Worm (Caenorhabditis elegans) whole organism, dauer: ENCODE results near the gene arle-14.

Experiments used
- unc-62 ChIP-seq: sonication (generic microtip); optimal IDR thresholded peaks from 2 replicates; lab custom pipeline; 2017; ENCODE audit warnings: missing biosample characterization, missing genetic modification reagents, missing genetic modification characterization

arle-14 gene

DNA sequence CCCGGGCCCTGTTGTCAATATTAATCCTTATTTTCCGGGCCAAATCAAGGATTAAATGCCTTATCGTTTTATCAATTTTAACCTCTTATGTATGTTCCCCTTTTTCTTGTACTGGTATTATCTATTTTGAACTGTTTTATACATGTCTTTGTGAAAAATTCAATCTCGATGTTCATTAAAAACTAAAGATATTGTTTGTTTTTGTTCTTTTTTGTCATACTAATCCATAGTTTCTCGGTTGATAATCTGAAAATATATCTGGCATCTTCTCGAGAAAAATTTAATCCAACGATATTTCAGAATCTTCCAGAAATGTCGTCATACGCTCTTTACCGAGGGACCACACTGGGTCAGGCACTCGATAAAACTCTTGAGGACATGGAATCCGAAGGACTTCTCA is 1.0 kb downstream of the arle-14 start, which contains the start of gene B0336.13:
TSS of gene B0336.13 (plus strand) at position 301 of the 400 bp plus-strand sequence.
- no peak for TF ChIP-seq unc-62 (GFP tag; lab: Kevin White, UChicago)

ce11 chrIII:5697266-5697665 is 4.6 kb downstream of the arle-14 start, which contains the start of gene B0336.7:
Gene B0336.7 (minus strand): TSS chrIII:5697366.
- no peak for TF ChIP-seq unc-62 (GFP tag; lab: Kevin White, UChicago)

ce11 chrIII:5697963-5698730 is 5.4 kb downstream of the arle-14 start, which contains the start of the genes lgg-3 and rgs-5:
Gene lgg-3 (minus strand): TSS chrIII:5698013.
Gene rgs-5 (plus strand): TSS chrIII:5698555.
- no peak for TF ChIP-seq unc-62 (GFP tag; lab: Kevin White, UChicago)

- no peak for TF ChIP-seq unc-62 (GFP tag; lab: Kevin White, UChicago)
Observed at ce11 chrIII:5701491-5701890, 8.8 kb downstream of the arle-14 start.

DNA sequence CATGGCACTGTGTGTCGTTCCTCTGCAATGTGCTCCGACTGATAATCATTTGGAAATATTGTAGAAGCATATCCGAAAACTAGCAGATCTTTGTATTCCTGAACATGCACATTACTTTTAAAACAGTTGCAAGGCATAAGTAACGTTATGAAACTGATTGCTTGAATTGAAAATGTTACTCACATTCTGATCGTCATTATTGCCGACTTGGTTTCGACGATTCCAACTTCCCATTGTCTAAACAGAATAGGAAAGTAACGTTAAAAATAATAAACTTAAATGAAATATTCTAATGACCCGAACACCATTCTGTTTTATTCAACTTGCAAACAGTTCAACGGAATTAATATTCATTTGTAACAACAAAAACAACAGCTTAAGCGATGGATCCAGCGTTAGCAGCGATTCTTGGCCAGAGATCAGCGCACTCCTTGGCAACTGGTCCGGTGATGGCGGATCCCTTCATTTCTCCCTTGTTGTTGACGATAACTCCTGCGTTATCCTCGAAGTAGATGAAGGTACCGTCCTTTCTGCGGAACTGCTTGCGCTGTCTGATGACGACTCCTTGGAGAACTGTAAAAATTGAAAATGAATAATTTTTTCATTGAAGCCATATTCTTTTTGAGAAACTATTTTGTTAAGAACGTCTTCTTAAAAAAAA is 12.7 kb downstream of the arle-14 start, which contains the start of gene swp-1:
TSS of gene swp-1 (minus strand) at position 298 of the 661 bp plus-strand sequence.
- no peak for TF ChIP-seq unc-62 (GFP tag; lab: Kevin White, UChicago)

DNA sequence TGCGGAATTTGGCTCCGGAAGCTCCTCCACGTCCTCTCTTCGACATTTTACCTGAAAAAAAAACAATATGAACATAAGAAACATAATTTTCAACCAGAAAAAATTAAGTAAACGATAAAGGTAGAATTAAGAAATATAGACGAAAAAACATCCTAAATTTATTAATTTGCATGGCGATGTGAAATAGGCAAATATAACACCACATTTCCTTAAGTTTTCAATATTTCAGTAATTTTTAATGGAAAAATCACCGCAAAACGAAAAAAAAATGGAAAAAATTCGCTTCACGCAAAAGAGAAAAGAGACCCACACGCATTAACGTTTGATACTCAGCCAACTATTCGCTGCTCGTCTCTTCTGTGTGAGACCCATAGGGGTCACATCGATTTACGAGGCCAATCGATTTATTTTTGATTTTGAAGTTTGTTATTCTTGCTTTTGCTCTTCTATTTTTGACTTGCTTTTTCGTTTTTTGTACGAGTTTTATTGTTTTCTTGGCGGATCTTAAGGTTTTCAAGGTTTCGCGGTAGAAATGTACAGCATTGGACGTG is 13.4 kb downstream of the arle-14 start, which contains the start of gene rpl-23:
TSS of gene rpl-23 (minus strand) at position 51 of the 551 bp plus-strand sequence.
- TF ChIP-seq unc-62 (GFP tag; lab: Kevin White, UChicago) = no peak

DNA sequence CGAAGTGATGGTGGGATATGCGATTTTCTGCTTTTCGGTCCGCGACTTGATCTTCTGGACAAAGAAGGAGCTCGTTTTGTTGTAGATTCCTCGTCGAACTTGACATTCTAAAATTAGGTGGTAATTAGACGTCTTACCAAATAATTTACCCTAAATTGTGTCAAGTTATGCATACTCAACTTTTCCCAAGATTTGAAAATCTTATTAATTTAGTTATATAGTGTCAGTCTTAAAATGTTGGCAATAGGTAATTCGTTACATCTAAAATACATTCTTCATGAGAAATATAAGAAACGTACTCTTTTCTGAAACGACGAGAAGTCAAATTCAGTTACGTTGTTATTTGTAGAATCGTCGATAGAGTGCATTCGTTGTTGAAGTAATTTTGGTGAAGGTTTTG is 14.8 kb downstream of the arle-14 start:
- TF ChIP-seq unc-62 (GFP tag; lab: Kevin White, UChicago) = no peak

DNA sequence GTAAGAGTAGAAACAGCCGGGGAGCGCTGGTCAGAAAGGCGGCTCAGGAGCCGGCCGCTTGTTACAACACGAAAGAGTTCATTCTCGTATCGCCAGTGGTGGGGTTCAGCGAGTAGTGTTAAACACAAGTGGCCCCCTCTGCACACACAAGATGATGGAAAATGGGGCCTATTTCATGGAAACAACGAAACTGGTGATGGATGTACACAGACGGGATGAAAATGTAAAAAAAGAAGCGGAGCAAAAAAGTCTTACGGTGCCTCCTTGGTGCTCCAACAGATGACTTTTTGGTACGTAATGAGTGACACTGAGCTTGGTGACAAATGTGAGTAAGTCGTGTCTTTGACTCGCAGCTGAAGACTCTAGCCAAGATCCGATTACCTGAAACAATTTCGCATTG is 15.3 kb downstream of the arle-14 start:
- no peak for TF ChIP-seq unc-62 (GFP tag; lab: Kevin White, UChicago)

ce11 chrIII:5709224-5709623 is 16.5 kb downstream of the arle-14 start, which contains the start of gene hpo-28:
Gene hpo-28 (minus strand): TSS chrIII:5709324.
- TF ChIP-seq unc-62 (GFP tag; lab: Kevin White, UChicago) = no peak

DNA sequence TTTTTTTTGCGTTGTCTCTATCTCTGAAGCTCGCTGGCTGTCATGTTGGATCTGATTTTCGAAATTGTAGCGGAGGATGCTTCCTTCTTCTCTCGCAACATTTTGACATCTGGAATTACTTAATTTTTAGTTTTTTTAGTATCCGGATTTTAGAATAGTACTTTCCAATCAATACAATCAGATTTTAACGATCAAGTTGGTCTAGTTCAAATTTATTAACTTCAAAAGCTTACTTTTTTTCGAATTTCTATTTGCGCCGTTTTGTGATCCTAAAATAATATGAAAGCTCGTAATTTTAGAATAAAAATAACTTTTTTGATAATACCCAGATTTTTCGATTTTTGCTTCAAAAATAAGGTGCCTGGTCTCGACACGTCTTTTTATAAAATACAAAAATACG is 17.3 kb downstream of the arle-14 start, which contains the start of gene B0336.12:
TSS of gene B0336.12 (minus strand) at position 101 of the 400 bp plus-strand sequence.
- no peak for TF ChIP-seq unc-62 (GFP tag; lab: Kevin White, UChicago)

DNA sequence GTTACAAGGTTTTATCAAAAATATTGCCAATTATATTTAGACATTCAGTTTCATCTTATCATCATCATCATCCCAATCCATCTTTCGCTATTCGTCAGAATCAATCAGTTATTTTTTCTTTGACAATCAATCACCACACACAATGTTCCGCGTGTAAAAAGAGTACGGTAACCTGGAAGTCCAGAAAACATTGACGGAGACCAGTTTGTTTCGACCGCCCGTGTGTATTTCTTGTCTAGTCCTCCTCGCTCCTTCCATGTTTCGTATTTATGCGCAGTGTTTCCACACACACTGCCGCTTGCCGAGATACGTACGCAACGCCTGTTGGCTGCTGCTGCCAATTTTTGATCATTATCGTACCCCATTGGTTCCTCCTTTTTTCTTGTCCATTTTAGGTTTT is 18.0 kb downstream of the arle-14 start:
- no peak for TF ChIP-seq unc-62 (GFP tag; lab: Kevin White, UChicago)

ce11 chrIII:5711242-5711641 is 18.5 kb downstream of the arle-14 start, which contains the start of gene rbm-26:
Gene rbm-26 (plus strand): TSS chrIII:5711542.
- TF ChIP-seq unc-62 (GFP tag; lab: Kevin White, UChicago) = no peak

DNA sequence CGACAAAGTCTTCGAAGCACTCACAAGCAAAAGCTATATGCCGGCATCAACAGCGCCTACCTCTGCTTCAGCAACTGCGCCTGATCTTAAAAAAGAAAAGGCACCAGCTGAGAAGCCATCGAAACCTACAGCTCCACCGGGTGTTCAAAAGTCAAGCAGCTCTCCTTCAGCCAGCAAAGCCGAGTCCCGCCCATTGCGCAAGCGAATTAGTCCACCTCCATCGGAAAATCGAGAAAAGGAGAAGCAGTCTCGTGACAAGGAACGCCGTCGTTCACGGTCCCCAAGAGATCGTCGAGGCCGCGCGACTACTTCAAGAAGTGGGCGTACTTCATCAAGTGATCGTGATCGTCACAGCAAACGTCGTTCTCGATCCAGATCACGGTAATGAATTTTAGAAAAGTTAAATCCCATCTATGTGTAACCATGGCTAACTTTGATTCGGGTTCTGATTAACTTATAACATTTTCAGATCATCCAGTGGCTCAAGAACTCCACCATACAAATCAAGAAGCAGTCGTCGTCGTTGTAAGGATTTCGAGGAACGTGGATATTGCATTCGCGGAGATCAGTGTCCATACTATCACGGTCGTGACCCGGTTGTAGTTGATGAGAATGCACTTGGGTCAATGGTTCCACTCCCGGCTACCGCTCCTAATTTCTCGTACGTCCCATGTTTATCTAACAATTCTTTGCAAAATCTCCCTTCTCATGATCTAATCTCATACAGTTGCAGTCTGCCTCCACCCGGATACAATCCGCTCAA is 19.4 kb downstream of the arle-14 start:
- no peak for TF ChIP-seq unc-62 (GFP tag; lab: Kevin White, UChicago)

- TF ChIP-seq unc-62 (GFP tag; lab: Kevin White, UChicago) = no peak
Observed at ce11 chrIII:5714230-5714983, 21.7 kb downstream of the arle-14 start, which contains the start of gene arf-1. Gene arf-1 (plus strand): TSS chrIII:5714886.
